Worm (Caenorhabditis elegans): ENCODE results near the gene F13E6.2.
A peak's percentile ranks its signal among the peaks of the same experiment; 100 is the strongest.

The F13E6.2 gene

ce11 chrX:10674199-10674598 lies at the start of gene F13E6.2:
Gene F13E6.2, minus strand, starts transcription at chrX:10674299.
- no peak for TF ChIP-seq nhr-11 (tag; optimal IDR thresholded peaks at IDR 0.05)
- TF ChIP-seq mab-5 (tag; optimal IDR thresholded peaks at IDR 0.05) = no peak
- no peak for TF ChIP-seq nhr-12 (tag; optimal IDR thresholded peaks at IDR 0.05)
- TF ChIP-seq nhr-77 (tag; optimal IDR thresholded peaks at IDR 0.05) = no peak
- no peak for TF ChIP-seq mdl-1 (tag; optimal IDR thresholded peaks at IDR 0.05)
- no peak for TF ChIP-seq C34F6.9 (tag; optimal IDR thresholded peaks at IDR 0.05)
- no peak for TF ChIP-seq ztf-4 (tag; optimal IDR thresholded peaks at IDR 0.05)
- no peak for TF ChIP-seq nhr-23 (tag; optimal IDR thresholded peaks at IDR 0.05)
- no peak for TF ChIP-seq ceh-16 (tag; optimal IDR thresholded peaks at IDR 0.05)
- TF ChIP-seq peb-1 (tag; optimal IDR thresholded peaks at IDR 0.05) = no peak
- no peak for TF ChIP-seq gmeb-1 (tag; optimal IDR thresholded peaks at IDR 0.05)
- TF ChIP-seq sma-3 (GFP tag; optimal IDR thresholded peaks at IDR 0.05) = no peak
- no peak for TF ChIP-seq egl-27 (tag; optimal IDR thresholded peaks at IDR 0.05)
- TF ChIP-seq nhr-25 (tag; optimal IDR thresholded peaks at IDR 0.05) = no peak
- no peak for TF ChIP-seq alr-1 (tag; optimal IDR thresholded peaks at IDR 0.05)
- TF ChIP-seq ZK546.5 (tag; optimal IDR thresholded peaks at IDR 0.05) = no peak
- TF ChIP-seq mbf-1 (tag; optimal IDR thresholded peaks at IDR 0.05) = no peak
- TF ChIP-seq lsy-2 (tag; optimal IDR thresholded peaks at IDR 0.05) = no peak
- no peak for TF ChIP-seq F13H6.1 (tag; optimal IDR thresholded peaks at IDR 0.05)
- TF ChIP-seq ceh-82 (tag; optimal IDR thresholded peaks at IDR 0.05) = no peak

ce11 chrX:10721954-10722353 lies 47.9 kb upstream of the F13E6.2 start, which contains the start of gene mbr-1:
Gene mbr-1, minus strand, starts transcription at chrX:10722054.
- no peak for TF ChIP-seq ztf-11 (tag; optimal IDR thresholded peaks at IDR 0.05)
- TF ChIP-seq crh-2 (tag; optimal IDR thresholded peaks at IDR 0.05) = no peak
- no peak for TF ChIP-seq elt-3 (tag; optimal IDR thresholded peaks at IDR 0.05)
- no peak for TF ChIP-seq F13H6.1 (tag; optimal IDR thresholded peaks at IDR 0.05)
- TF ChIP-seq nhr-10 (tag; optimal IDR thresholded peaks at IDR 0.05) = no peak
- no peak for TF ChIP-seq mdl-1 (tag; optimal IDR thresholded peaks at IDR 0.05)
- no peak for TF ChIP-seq nhr-6 (tag; optimal IDR thresholded peaks at IDR 0.05)
- no peak for TF ChIP-seq nhr-23 (tag; optimal IDR thresholded peaks at IDR 0.05)
- no peak for TF ChIP-seq blmp-1 (tag; optimal IDR thresholded peaks at IDR 0.05; ENCODE audit: insufficient read depth)
- no peak for TF ChIP-seq ceh-16 (tag; optimal IDR thresholded peaks at IDR 0.05)

ce11 chrX:10717019-10717418 lies 42.9 kb upstream of the F13E6.2 start, which contains the start of gene T01C1.4:
Gene T01C1.4, minus strand, starts transcription at chrX:10717119.
- peak; percentile 3 for TF ChIP-seq sma-9 (GFP tag; optimal IDR thresholded peaks at IDR 0.05)
- no peak for TF ChIP-seq sma-9 (tag; optimal IDR thresholded peaks at IDR 0.05)
- TF ChIP-seq mdl-1 (tag; optimal IDR thresholded peaks at IDR 0.05) = no peak
- TF ChIP-seq nhr-10 (tag; optimal IDR thresholded peaks at IDR 0.05) = no peak
- no peak for TF ChIP-seq nhr-12 (tag; optimal IDR thresholded peaks at IDR 0.05)

ce11 chrX:10711769-10712168 lies 37.7 kb upstream of the F13E6.2 start, which contains the start of gene rhgf-1:
Gene rhgf-1, minus strand, starts transcription at chrX:10711869.
- TF ChIP-seq peb-1 (tag; optimal IDR thresholded peaks at IDR 0.05) = no peak
- TF ChIP-seq sem-4 (tag; optimal IDR thresholded peaks at IDR 0.05) = no peak
- no peak for TF ChIP-seq sma-3 (GFP tag; optimal IDR thresholded peaks at IDR 0.05)
- TF ChIP-seq R02D3.7 (tag; optimal IDR thresholded peaks at IDR 0.05) = no peak
- no peak for TF ChIP-seq ceh-16 (tag; optimal IDR thresholded peaks at IDR 0.05)
- TF ChIP-seq snpc-4 (tag; optimal IDR thresholded peaks at IDR 0.05) = no peak
- no peak for TF ChIP-seq aly-2 (tag; optimal IDR thresholded peaks at IDR 0.05)
- TF ChIP-seq mab-5 (tag; optimal IDR thresholded peaks at IDR 0.05) = no peak
- no peak for TF ChIP-seq skn-1 (tag; optimal IDR thresholded peaks at IDR 0.05)
- no peak for TF ChIP-seq nhr-21 (tag; optimal IDR thresholded peaks at IDR 0.05)
- TF ChIP-seq nhr-6 (tag; optimal IDR thresholded peaks at IDR 0.05) = no peak
- no peak for TF ChIP-seq unc-62 (GFP tag; optimal IDR thresholded peaks at IDR 0.05)
- TF ChIP-seq nhr-129 (tag; optimal IDR thresholded peaks at IDR 0.05) = no peak
- no peak for TF ChIP-seq unc-55 (GFP tag; optimal IDR thresholded peaks at IDR 0.05)

- no peak for TF ChIP-seq sma-9 (GFP tag; optimal IDR thresholded peaks at IDR 0.05)
- no peak for TF ChIP-seq sma-9 (tag; optimal IDR thresholded peaks at IDR 0.05)
- no peak for TF ChIP-seq ztf-11 (tag; optimal IDR thresholded peaks at IDR 0.05)
- no peak for TF ChIP-seq elt-3 (tag; optimal IDR thresholded peaks at IDR 0.05)
- no peak for TF ChIP-seq nhr-25 (tag; optimal IDR thresholded peaks at IDR 0.05)
Measured at ce11 chrX:10704329-10704728, 30.2 kb upstream of the F13E6.2 start.
